Worm (Caenorhabditis elegans) whole organism, L4 larva: ENCODE results near the gene cyp-35A2.

Source experiments
- F37D6.2 ChIP-seq: sonication (generic microtip); optimal IDR thresholded peaks from 2 replicates; lab custom pipeline; 2016; ENCODE audit warnings: mild to moderate bottlenecking, missing genetic modification characterization, missing compliant biosample characterization
- ZK546.5 ChIP-seq, 2 experiments: sonication (generic microtip); optimal IDR thresholded peaks; 2 replicates each; lab custom pipeline; 2017; ENCODE audit warnings: missing biosample characterization in 2 of 2, missing genetic modification characterization in 2 of 2
- aly-2 ChIP-seq: sonication (generic microtip); optimal IDR thresholded peaks from 2 replicates; lab custom pipeline; 2018; ENCODE audit warnings: missing biosample characterization, missing genetic modification characterization
- egl-27 ChIP-seq: sonication (generic microtip); optimal IDR thresholded peaks from 3 replicates; lab custom pipeline; 2017; ENCODE audit warnings: missing biosample characterization, missing genetic modification reagents, missing genetic modification characterization
- mep-1 ChIP-seq: fragments of 150-350 bp; sonication (generic microtip); optimal IDR thresholded peaks from 3 replicates; lab custom pipeline; 2014; ENCODE audit warnings: missing biosample characterization, missing genetic modification characterization
- nhr-237 ChIP-seq: sonication (generic microtip); optimal IDR thresholded peaks from 2 replicates; lab custom pipeline; 2017; ENCODE audit warnings: missing biosample characterization, missing genetic modification characterization
- nhr-25 ChIP-seq: sonication (generic microtip); optimal IDR thresholded peaks from 2 replicates; lab custom pipeline; 2017; ENCODE audit warnings: missing genetic modification characterization, mild to moderate bottlenecking, missing compliant biosample characterization, antibody characterized with exemption, moderate library complexity, borderline replicate concordance; ENCODE audit not compliant: insufficient read depth
- nhr-76 ChIP-seq: fragments of 150-350 bp; optimal IDR thresholded peaks from 2 replicates; lab custom pipeline; 2014; ENCODE audit warnings: missing biosample characterization, missing genetic modification characterization
- zip-11 ChIP-seq: fragments of 200-800 bp; sonication (Bioruptor generic); IDR thresholded peaks from 2 replicates; pipeline ENCODE4 v1.3.6; 2022; ENCODE audit warnings: missing genetic modification characterization, missing compliant biosample characterization

ce11 chrV:7352186-7353053 lies 11.6 kb downstream of the cyp-35A2 start, which contains the start of the genes srh-231 and srh-275:
- TF ChIP-seq zip-11 (GFP tag; lab: Robert Waterston, UW) (no peak), aly-2 (tag; lab: Kevin White, UChicago) (no peak), nhr-25 (tag; lab: Kevin White, UChicago) (no peak), egl-27 (no peak), nhr-76 (tag; lab: Kevin White, UChicago) (no peak), ZK546.5 (tag; optimal IDR thresholded peaks at IDR 0.05; lab: Kevin White, UChicago) (no peak), nhr-237 (no peak), mep-1 (tag; lab: Kevin White, UChicago) (no peak), F37D6.2 (tag; lab: Kevin White, UChicago) (no peak)
